Worm (Caenorhabditis elegans) whole organism, mixed stage, embryonic: ENCODE measurements around the gene F21H7.2.

ENCODE experiments used
- ces-1 ChIP-seq: fragments of 150-350 bp; optimal IDR thresholded peaks from 2 replicates; lab custom pipeline; 2014; ENCODE audit warnings: missing biosample characterization, missing genetic modification reagents, missing genetic modification characterization
- mep-1 ChIP-seq: fragments of 150-350 bp; optimal IDR thresholded peaks from 2 replicates; lab custom pipeline; 2017; ENCODE audit warnings: missing biosample characterization, missing genetic modification reagents, missing genetic modification characterization, inconsistent platforms
- snpc-4 ChIP-seq: fragments of 150-350 bp; optimal IDR thresholded peaks from 2 replicates; lab custom pipeline; 2014; ENCODE audit warnings: missing biosample characterization, missing genetic modification characterization
- tbx-8 ChIP-seq: fragments of 200-800 bp; sonication (Bioruptor generic); optimal IDR thresholded peaks from 2 replicates; lab custom pipeline; 2018; ENCODE audit warnings: mild to moderate bottlenecking, missing genetic modification characterization, moderate library complexity, missing compliant biosample characterization

- TF ChIP-seq tbx-8 (GFP tag; lab: Kevin White, UChicago) (no peak), mep-1 (tag; lab: Kevin White, UChicago) (no peak), ces-1 (GFP tag; lab: Kevin White, UChicago) (no peak), snpc-4 (no peak)
These were observed 19.3 kb upstream of the F21H7.2 start for ce11 chrV:16249105-16249504.
